Worm (Caenorhabditis elegans): ENCODE measurements around the gene C48B4.3.

The C48B4.3 gene

ce11 chrIII:9590212-9590611 is 8.0 kb upstream of the C48B4.3 start:
- TF ChIP-seq elt-2 (tag; optimal IDR thresholded peaks at IDR 0.05): peak; percentile 90
- no peak for TF ChIP-seq ceh-22 (tag; optimal IDR thresholded peaks at IDR 0.05)

- TF ChIP-seq Y22D7AL.16 (tag; optimal IDR thresholded peaks at IDR 0.05) (no peak), unc-42 (tag; optimal IDR thresholded peaks at IDR 0.05) (peak; percentile 91)
Observed at ce11 chrIII:9585314-9585713, 3.1 kb upstream of the C48B4.3 start.

- TF ChIP-seq ref-2 (tag; optimal IDR thresholded peaks at IDR 0.05) (no peak), ceh-19 (GFP tag; optimal IDR thresholded peaks at IDR 0.05) (no peak), ceh-24 (tag; optimal IDR thresholded peaks at IDR 0.05) (no peak), unc-42 (tag; optimal IDR thresholded peaks at IDR 0.05) (peak; percentile 57), sdc-2 (tag; optimal IDR thresholded peaks at IDR 0.05) (no peak), ceh-14 (tag; optimal IDR thresholded peaks at IDR 0.05) (peak; percentile 13)
Observed at ce11 chrIII:9583224-9583623, 1.0 kb upstream of the C48B4.3 start.

DNA sequence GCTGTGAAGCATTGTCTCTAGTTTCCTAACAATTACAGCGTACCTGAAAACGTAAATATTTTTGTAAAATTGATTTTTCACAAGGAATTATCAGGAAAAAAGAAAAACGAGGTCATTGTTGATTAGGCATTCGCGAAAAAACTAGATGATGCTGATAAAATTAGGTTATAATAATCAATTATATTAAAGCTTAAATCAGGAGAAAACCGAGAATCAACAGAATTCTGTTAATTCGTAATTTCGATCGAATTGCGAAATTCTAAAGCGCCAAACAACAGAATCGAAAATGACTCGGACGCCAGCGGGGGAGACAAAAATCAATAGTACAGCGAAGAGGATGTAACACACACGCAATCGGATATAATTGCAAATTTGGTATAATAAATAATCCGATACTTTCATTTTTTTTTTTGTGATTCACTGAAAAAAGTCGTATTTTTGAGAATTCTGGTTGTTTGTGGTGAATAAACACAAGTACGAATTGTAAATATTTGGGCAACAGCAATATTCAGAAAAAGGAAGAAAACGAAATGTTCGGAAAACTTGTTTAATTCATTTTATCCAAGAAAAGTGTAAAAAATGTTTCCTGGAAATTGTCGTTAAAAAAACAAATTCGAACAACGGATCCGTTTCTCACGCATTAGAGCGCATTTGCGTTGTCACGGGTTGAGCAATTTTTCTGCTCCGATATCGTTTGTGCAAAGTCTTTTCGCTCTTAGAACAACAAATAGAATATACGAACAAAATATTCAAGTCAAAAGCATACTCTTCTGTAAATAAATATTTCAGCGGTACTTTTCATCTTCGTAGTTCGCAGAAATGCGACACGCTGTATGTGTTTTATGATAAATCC is 1.9 kb downstream of the C48B4.3 start, which contains the start of gene ced-7:
Gene ced-7 (minus strand): TSS at position 51 of the 853 bp plus-strand sequence.
- TF ChIP-seq ceh-18 (tag; optimal IDR thresholded peaks at IDR 0.05) (no peak), T23F11.4 (GFP tag; optimal IDR thresholded peaks at IDR 0.05) (no peak), hlh-30 (tag; optimal IDR thresholded peaks at IDR 0.05; ENCODE audit: insufficient read depth) (peak; percentile 84), Y22D7AL.16 (tag; optimal IDR thresholded peaks at IDR 0.05) (no peak), tbx-7 (tag; optimal IDR thresholded peaks at IDR 0.05) (no peak), ceh-45 (GFP tag; IDR thresholded peaks at IDR 0.05) (no peak), zip-5 (tag; optimal IDR thresholded peaks at IDR 0.05) (no peak), ceh-31 (tag; optimal IDR thresholded peaks at IDR 0.05) (no peak)

- TF ChIP-seq T23F11.4 (GFP tag; optimal IDR thresholded peaks at IDR 0.05) (no peak), syd-9 (tag; optimal IDR thresholded peaks at IDR 0.05) (no peak), odd-2 (tag; optimal IDR thresholded peaks at IDR 0.05) (no peak), nfya-1 (tag; optimal IDR thresholded peaks at IDR 0.05) (peak; percentile 99), hlh-30 (tag; optimal IDR thresholded peaks at IDR 0.05; ENCODE audit: insufficient read depth) (no peak)
Observed at ce11 chrIII:9570869-9571268, 11.3 kb downstream of the C48B4.3 start.

- TF ChIP-seq ttx-3 (tag; optimal IDR thresholded peaks at IDR 0.05) (no peak), ref-2 (tag; optimal IDR thresholded peaks at IDR 0.05) (no peak), ceh-2 (tag; optimal IDR thresholded peaks at IDR 0.05) (no peak), mec-3 (tag; optimal IDR thresholded peaks at IDR 0.05; ENCODE audit: borderline replicate concordance) (no peak), pros-1 (tag; optimal IDR thresholded peaks at IDR 0.05) (no peak), K02D7.2 (tag; optimal IDR thresholded peaks at IDR 0.05) (no peak), ztf-16 (tag; optimal IDR thresholded peaks at IDR 0.05) (no peak), sox-4 (tag; optimal IDR thresholded peaks at IDR 0.05) (no peak), pha-4 (tag; optimal IDR thresholded peaks at IDR 0.05) (no peak), unc-86 (tag; optimal IDR thresholded peaks at IDR 0.05) (no peak), fkh-6 (tag; optimal IDR thresholded peaks at IDR 0.05) (no peak)
Observed at ce11 chrIII:9568451-9568850, 13.7 kb downstream of the C48B4.3 start, which contains the start of gene C48B4.13. C48B4.13 (plus strand) TSS chrIII:9568751.

- TF ChIP-seq npax-4 (tag; optimal IDR thresholded peaks at IDR 0.05): no peak
- no peak for TF ChIP-seq hlh-13 (GFP tag; optimal IDR thresholded peaks at IDR 0.05)
- TF ChIP-seq pros-1 (tag; optimal IDR thresholded peaks at IDR 0.05): no peak
- no peak for TF ChIP-seq K02D7.2 (tag; optimal IDR thresholded peaks at IDR 0.05)
Observed at ce11 chrIII:9565973-9566372, 16.2 kb downstream of the C48B4.3 start, which contains the start of gene C48B4.11. C48B4.11 (minus strand) TSS chrIII:9566115.
